Worm (Caenorhabditis elegans) whole organism, L1 larva: ENCODE measurements around the gene T05A8.1.
A peak's percentile ranks its signal among the peaks of the same experiment; 100 is the strongest.

Experiments used
- C16A3.4 ChIP-seq: fragments of 150-350 bp; optimal IDR thresholded peaks from 2 replicates; lab custom pipeline; 2014; ENCODE audit warnings: missing biosample characterization, missing genetic modification characterization
- Y116A8C.19 ChIP-seq: sonication (generic microtip); optimal IDR thresholded peaks from 2 replicates; lab custom pipeline; 2016; ENCODE audit warnings: missing compliant biosample characterization, missing genetic modification characterization, borderline replicate concordance
- blmp-1 ChIP-seq: fragments of 150-350 bp; optimal IDR thresholded peaks from 2 replicates; lab custom pipeline; 2014; ENCODE audit warnings: missing biosample characterization, missing genetic modification characterization
- ceh-82 ChIP-seq, 3 experiments: fragments of 150-350 bp in 1 of 3; sonication (generic microtip) in 2 of 3; optimal IDR thresholded peaks; 2 replicates each; lab custom pipeline; 2014 to 2017; ENCODE audit warnings: missing biosample characterization in 3 of 3, missing genetic modification characterization in 3 of 3
- ceh-90 ChIP-seq: sonication (generic microtip); optimal IDR thresholded peaks from 2 replicates; lab custom pipeline; 2016; ENCODE audit warnings: missing genetic modification characterization, missing compliant biosample characterization
- ces-1 ChIP-seq: fragments of 150-350 bp; optimal IDR thresholded peaks from 2 replicates; lab custom pipeline; 2014; ENCODE audit warnings: missing biosample characterization, missing genetic modification reagents, missing genetic modification characterization
- efl-1 ChIP-seq, 4 experiments: fragments of 150-350 bp; optimal IDR thresholded peaks in 3 of 4; peaks in 1 of 4; 1 replicate in 1 of 4; 2 replicates in 3 of 4; lab custom pipeline; 2014; ENCODE audit warnings: missing biosample characterization in 2 of 4, missing genetic modification characterization in 2 of 4, missing genetic modification reagents in 2 of 4
- efl-3 ChIP-seq: fragments of 200-800 bp; sonication (Bioruptor generic); optimal IDR thresholded peaks from 2 replicates; lab custom pipeline; 2018; ENCODE audit warnings: mild to moderate bottlenecking, missing genetic modification characterization, missing compliant biosample characterization
- egl-13 ChIP-seq: sonication (generic microtip); optimal IDR thresholded peaks from 2 replicates; lab custom pipeline; 2016; ENCODE audit warnings: missing genotype, missing genetic modification reagents, missing genetic modification characterization, missing compliant biosample characterization
- egl-27 ChIP-seq, 2 experiments: fragments of 150-350 bp in 1 of 2; sonication (generic microtip); optimal IDR thresholded peaks; 3 replicates each; lab custom pipeline; 2017 to 2018; ENCODE audit warnings: missing biosample characterization in 2 of 2, missing genetic modification characterization in 2 of 2, missing genetic modification reagents in 2 of 2
- elt-2 ChIP-seq: sonication (generic microtip); optimal IDR thresholded peaks from 2 replicates; lab custom pipeline; 2016; ENCODE audit warnings: missing genetic modification characterization, mild to moderate bottlenecking, inconsistent platforms, missing compliant biosample characterization, missing genetic modification reagents
- ets-5 ChIP-seq: fragments of 200-800 bp; sonication (Bioruptor generic); IDR thresholded peaks from 2 replicates; pipeline ENCODE4 v1.3.6; 2022; ENCODE audit warnings: missing genetic modification characterization, missing compliant biosample characterization
- fkh-10 ChIP-seq: sonication (generic microtip); optimal IDR thresholded peaks from 2 replicates; lab custom pipeline; 2017; ENCODE audit warnings: missing biosample characterization, missing genetic modification reagents, missing genetic modification characterization
- fkh-4 ChIP-seq: sonication (generic microtip); optimal IDR thresholded peaks from 2 replicates; lab custom pipeline; 2016; ENCODE audit warnings: missing compliant biosample characterization, missing genetic modification characterization, borderline replicate concordance
- fkh-8 ChIP-seq: sonication (generic microtip); optimal IDR thresholded peaks from 2 replicates; lab custom pipeline; 2016; ENCODE audit warnings: mild to moderate bottlenecking, missing genetic modification characterization, missing compliant biosample characterization
- fos-1 ChIP-seq: fragments of 150-350 bp; optimal IDR thresholded peaks from 2 replicates; lab custom pipeline; 2014; ENCODE audit warnings: missing biosample characterization, missing genetic modification characterization
- hlh-17 ChIP-seq: fragments of 200-800 bp; sonication (Bioruptor generic); optimal IDR thresholded peaks from 2 replicates; lab custom pipeline; 2018; ENCODE audit warnings: missing genetic modification characterization, mild to moderate bottlenecking, missing compliant biosample characterization, moderate library complexity, borderline replicate concordance
- hpl-2 ChIP-seq: fragments of 150-350 bp; optimal IDR thresholded peaks from 2 replicates; lab custom pipeline; 2014; ENCODE audit warnings: missing biosample characterization, missing genetic modification reagents, missing genetic modification characterization
- isw-1 ChIP-seq: fragments of 200-800 bp; sonication (Bioruptor generic); IDR thresholded peaks from 2 replicates; pipeline ENCODE4 v1.3.6; 2022; ENCODE audit warnings: missing genetic modification characterization, missing compliant biosample characterization
- jun-1 ChIP-seq: fragments of 150-350 bp; optimal IDR thresholded peaks from 2 replicates; lab custom pipeline; 2014; ENCODE audit warnings: missing biosample characterization, missing genetic modification reagents, missing genetic modification characterization
- lin-14 ChIP-seq: fragments of 200-800 bp; sonication (Bioruptor generic); optimal IDR thresholded peaks from 2 replicates; lab custom pipeline; 2018; ENCODE audit warnings: mild to moderate bottlenecking, missing genetic modification characterization, moderate library complexity, missing compliant biosample characterization
- lsy-2 ChIP-seq, 2 experiments: fragments of 150-350 bp; optimal IDR thresholded peaks; 2 replicates each; lab custom pipeline; 2014; ENCODE audit warnings: missing biosample characterization in 2 of 2, missing genetic modification characterization in 2 of 2
- mab-9 ChIP-seq: fragments of 200-800 bp; sonication (Bioruptor generic); IDR thresholded peaks from 2 replicates; pipeline ENCODE4 v1.3.6; 2022; ENCODE audit warnings: missing genetic modification reagents, missing genetic modification characterization, missing compliant biosample characterization
- nhr-11 ChIP-seq: fragments of 150-350 bp; optimal IDR thresholded peaks from 2 replicates; lab custom pipeline; 2014; ENCODE audit warnings: missing biosample characterization, missing genetic modification characterization
- nhr-12 ChIP-seq: sonication (generic microtip); optimal IDR thresholded peaks from 2 replicates; lab custom pipeline; 2017; ENCODE audit warnings: missing biosample characterization, missing genetic modification characterization
- nhr-237 ChIP-seq: fragments of 150-350 bp; optimal IDR thresholded peaks from 2 replicates; lab custom pipeline; 2014; ENCODE audit warnings: missing biosample characterization, missing genetic modification characterization
- nhr-71 ChIP-seq: sonication (generic microtip); optimal IDR thresholded peaks from 2 replicates; lab custom pipeline; 2016; ENCODE audit warnings: mild to moderate bottlenecking, missing genetic modification characterization, moderate library complexity, missing compliant biosample characterization
- nhr-76 ChIP-seq: sonication (generic microtip); optimal IDR thresholded peaks from 2 replicates; lab custom pipeline; 2017; ENCODE audit warnings: missing biosample characterization, missing genetic modification characterization
- nhr-85 ChIP-seq: sonication (generic microtip); peaks from one replicate; lab custom pipeline; 2016; ENCODE audit warnings: missing genetic modification characterization, inconsistent platforms, missing compliant biosample characterization
- rnt-1 ChIP-seq: sonication (generic microtip); optimal IDR thresholded peaks from 2 replicates; lab custom pipeline; 2016; ENCODE audit warnings: mild to moderate bottlenecking, missing genetic modification characterization, moderate library complexity, missing compliant biosample characterization
- skn-1 ChIP-seq: fragments of 150-350 bp; optimal IDR thresholded peaks from 2 replicates; lab custom pipeline; 2014; ENCODE audit warnings: missing biosample characterization, missing genetic modification characterization
- swsn-7 ChIP-seq: sonication (generic microtip); optimal IDR thresholded peaks from 2 replicates; lab custom pipeline; 2016; ENCODE audit warnings: missing genetic modification characterization, missing compliant biosample characterization
- unc-30 ChIP-seq: sonication (generic microtip); optimal IDR thresholded peaks from 2 replicates; lab custom pipeline; 2017; ENCODE audit warnings: missing biosample characterization, missing genetic modification characterization
- ztf-11 ChIP-seq, 2 experiments: sonication (generic microtip); optimal IDR thresholded peaks; 2 replicates each; lab custom pipeline; 2016 to 2017; ENCODE audit warnings: missing genetic modification characterization in 2 of 2, missing biosample characterization in 1 of 2, missing compliant biosample characterization in 1 of 2

T05A8.1 gene

DNA sequence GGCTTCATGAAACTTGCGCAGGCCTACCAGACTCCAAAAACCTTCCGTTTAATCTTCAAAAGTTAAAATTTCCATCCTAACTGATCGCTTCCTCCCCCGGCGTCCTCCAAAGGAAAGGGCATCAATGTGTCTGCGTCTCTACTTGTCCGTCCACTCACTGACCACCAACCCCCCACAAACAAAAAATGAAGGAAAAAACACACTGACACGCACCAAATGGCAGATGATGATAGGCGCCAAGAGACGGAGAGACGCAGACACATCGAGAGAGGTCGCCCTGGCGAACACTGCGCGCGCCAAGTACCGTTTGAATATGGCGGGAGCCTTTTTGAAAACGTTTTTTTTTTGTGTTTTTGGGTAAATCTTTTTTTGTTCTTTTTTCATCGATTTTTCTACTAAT, 24.9 kb upstream of the T05A8.1 start (continued):
- TF ChIP-seq swsn-7 (peak; percentile 7), nhr-76 (tag; lab: Kevin White, UChicago) (no peak), hlh-17 (GFP tag; lab: Kevin White, UChicago) (no peak), ceh-82 (tag; optimal IDR thresholded peaks at IDR 0.05; lab: Kevin White, UChicago) (peak in 1 of 3 experiments; percentile 61), egl-27 (tag; optimal IDR thresholded peaks at IDR 0.05; lab: Kevin White, UChicago) (no peak), fkh-4 (no peak), Y116A8C.19 (tag; lab: Kevin White, UChicago) (no peak), unc-30 (no peak), skn-1 (tag; lab: Kevin White, UChicago) (no peak)

DNA sequence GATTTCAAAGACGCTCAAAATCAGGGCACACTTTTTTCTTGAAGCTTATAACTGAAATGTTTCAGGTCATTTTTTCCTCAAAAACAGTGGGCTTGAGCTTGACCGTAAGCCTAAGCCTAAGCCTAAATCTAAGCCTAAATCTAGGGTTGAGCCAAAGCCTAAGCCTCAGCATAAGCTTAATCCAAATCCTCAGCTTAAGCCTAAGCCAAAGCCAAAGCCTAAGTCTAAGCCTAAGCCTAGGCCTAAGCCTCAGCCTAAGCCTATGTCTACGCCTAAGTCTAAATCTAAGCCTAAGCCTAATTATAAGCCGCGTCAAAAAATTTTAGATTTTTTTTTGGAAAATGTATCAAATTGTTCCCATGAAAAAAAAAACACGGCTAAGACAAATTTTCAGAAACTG, 24.4 kb upstream of the T05A8.1 start:
- TF ChIP-seq hpl-2 (GFP tag; lab: Kevin White, UChicago) (no peak), jun-1 (tag; lab: Kevin White, UChicago) (no peak), nhr-85 (tag; lab: Kevin White, UChicago) (no peak), lsy-2 (tag; optimal IDR thresholded peaks at IDR 0.05; lab: Kevin White, UChicago) (no peak), ceh-82 (tag; optimal IDR thresholded peaks at IDR 0.05; lab: Kevin White, UChicago) (no peak), isw-1 (GFP tag; lab: Robert Waterston, UW) (no peak), mab-9 (GFP tag; lab: Robert Waterston, UW) (no peak), efl-1 (optimal IDR thresholded peaks at IDR 0.05; lab: Kevin White, UChicago) (no peak), efl-1 (GFP tag; optimal IDR thresholded peaks at IDR 0.05 in 1 of 2; lab: Kevin White, UChicago) (no peak), ztf-11 (tag; optimal IDR thresholded peaks at IDR 0.05; lab: Kevin White, UChicago) (no peak), ces-1 (GFP tag; lab: Kevin White, UChicago) (no peak), C16A3.4 (tag; lab: Kevin White, UChicago) (no peak), nhr-237 (tag; lab: Kevin White, UChicago) (no peak)

DNA sequence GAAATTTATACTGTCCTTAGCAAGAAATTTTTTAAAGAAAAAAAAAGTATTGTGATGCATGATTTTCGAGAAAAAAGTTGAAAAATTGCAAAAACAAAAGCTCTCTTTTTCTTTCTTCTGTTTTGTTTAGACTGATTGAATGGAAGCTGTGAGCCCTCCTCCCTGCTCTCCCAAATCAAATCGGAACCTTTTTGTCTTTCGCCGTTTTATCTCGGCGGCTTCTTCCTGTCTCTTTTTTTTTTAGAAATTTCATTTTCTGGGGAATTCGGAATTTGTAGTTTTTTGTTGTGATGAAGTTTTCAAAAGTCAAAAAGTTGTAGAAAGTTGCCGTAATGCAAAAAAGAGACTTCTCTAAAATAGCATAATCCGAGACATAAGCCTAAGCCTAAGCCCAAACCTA, 20.8 kb upstream of the T05A8.1 start:
- no peak for TF ChIP-seq elt-2 (tag; lab: Kevin White, UChicago)
- peak; percentile 34 for TF ChIP-seq lin-14 (GFP tag; lab: Kevin White, UChicago)
- peak; percentile 63 for TF ChIP-seq fkh-10 (GFP tag; lab: Kevin White, UChicago)

DNA sequence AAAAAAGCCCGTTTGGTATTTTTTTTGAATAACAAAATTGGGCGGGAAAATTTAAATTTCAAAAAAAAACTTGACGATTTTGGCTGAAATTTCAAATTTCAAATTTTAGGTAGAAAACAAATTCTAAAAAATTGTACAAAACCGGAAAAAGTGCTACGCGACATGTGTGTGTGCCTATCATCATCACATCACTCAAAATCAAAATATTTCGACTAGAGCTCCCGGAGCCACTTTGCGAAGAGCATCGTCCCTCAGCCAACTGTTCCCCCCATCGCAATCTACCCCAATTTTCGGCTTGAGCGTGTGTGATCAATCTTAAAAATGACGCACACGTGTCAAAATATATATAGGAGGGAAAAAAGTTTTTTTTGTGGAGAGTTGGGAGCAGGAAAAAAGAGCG, 16.9 kb upstream of the T05A8.1 start:
- TF ChIP-seq ceh-82 (tag; optimal IDR thresholded peaks at IDR 0.05; lab: Kevin White, UChicago) (no peak), rnt-1 (tag; lab: Kevin White, UChicago) (peak; percentile 43), lin-14 (GFP tag; lab: Kevin White, UChicago) (peak; percentile 33), nhr-71 (tag; lab: Kevin White, UChicago) (peak; percentile 0)

DNA sequence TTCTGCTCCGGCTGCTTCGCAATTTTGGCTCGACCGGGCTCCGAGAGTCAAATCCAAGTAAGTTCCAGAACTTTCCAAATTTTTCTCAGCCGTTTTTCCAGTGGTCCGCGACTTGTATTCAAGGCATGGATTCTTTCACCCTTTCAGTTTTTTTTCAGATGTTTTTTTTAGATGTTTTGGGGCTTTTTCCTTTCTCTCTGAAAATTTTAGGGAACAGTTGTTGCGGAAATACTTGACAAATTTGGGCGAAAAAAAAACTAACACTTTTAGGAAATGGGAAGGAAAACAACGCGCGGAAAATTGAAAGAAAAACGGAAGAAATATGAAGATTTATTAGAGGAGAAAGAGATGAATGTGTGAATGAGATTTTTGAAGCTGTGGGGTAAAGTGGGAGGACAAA, 15.7 kb upstream of the T05A8.1 start, which contains the start of the genes T05A8.11 and nep-2:
Gene T05A8.11 (minus strand): TSS at position 101 of the 400 bp plus-strand sequence.
Gene nep-2 (minus strand): TSS at position 192 of the 400 bp plus-strand sequence.
- TF ChIP-seq fkh-8: no peak
- no peak for TF ChIP-seq nhr-71 (tag; lab: Kevin White, UChicago)
- TF ChIP-seq skn-1 (tag; lab: Kevin White, UChicago): no peak
- no peak for TF ChIP-seq nhr-11 (tag; lab: Kevin White, UChicago)
- no peak for TF ChIP-seq jun-1 (tag; lab: Kevin White, UChicago)
- no peak for TF ChIP-seq fos-1 (tag; lab: Kevin White, UChicago)
- TF ChIP-seq efl-3: no peak
- no peak for TF ChIP-seq ceh-90 (tag; lab: Kevin White, UChicago)
- TF ChIP-seq blmp-1 (tag; lab: Kevin White, UChicago): no peak
- no peak for TF ChIP-seq egl-13 (tag; lab: Kevin White, UChicago)
- no peak for TF ChIP-seq nhr-12 (tag; lab: Kevin White, UChicago)
- no peak for TF ChIP-seq ets-5 (GFP tag; lab: Robert Waterston, UW)
